Worm (Caenorhabditis elegans): ENCODE measurements around the gene tbc-6.

Gene tbc-6

DNA sequence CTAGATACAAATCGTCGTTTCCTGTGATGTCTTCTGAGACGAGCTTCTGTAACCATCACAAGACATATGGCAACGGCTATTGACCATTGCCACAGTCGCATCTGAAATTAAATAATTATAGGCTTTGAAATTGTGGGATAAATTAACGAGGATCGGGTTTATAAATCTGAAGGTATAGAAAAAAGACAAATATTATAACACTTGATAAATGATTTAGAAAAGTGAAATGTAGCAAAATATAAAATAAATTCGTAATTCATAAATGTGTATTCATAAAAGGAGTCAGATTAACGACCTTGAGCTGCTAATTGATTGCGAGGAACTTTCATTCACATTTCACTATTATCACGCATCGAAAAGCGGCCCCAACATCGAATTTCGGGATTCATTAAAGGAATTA is 15.7 kb downstream of the tbc-6 start, which contains the start of gene aff-1:
aff-1 (minus strand) TSS at position 101 of the 400 bp plus-strand sequence.
- TF ChIP-seq T22C8.4 (GFP tag; IDR thresholded peaks at IDR 0.05) (0 out of 2 replicates have a peak, but pooled peaks have one; percentile 20), klf-2 (GFP tag; conservative IDR thresholded peaks at IDR 0.05) (no peak), ref-1 (GFP tag; conservative IDR thresholded peaks at IDR 0.05) (no peak), tab-1 (GFP tag; IDR thresholded peaks at IDR 0.05) (no peak), cog-1 (tag; optimal IDR thresholded peaks at IDR 0.05) (no peak), ztf-29 (GFP tag; IDR thresholded peaks at IDR 0.05) (no peak), ztf-23 (GFP tag; IDR thresholded peaks at IDR 0.05) (no peak)

DNA sequence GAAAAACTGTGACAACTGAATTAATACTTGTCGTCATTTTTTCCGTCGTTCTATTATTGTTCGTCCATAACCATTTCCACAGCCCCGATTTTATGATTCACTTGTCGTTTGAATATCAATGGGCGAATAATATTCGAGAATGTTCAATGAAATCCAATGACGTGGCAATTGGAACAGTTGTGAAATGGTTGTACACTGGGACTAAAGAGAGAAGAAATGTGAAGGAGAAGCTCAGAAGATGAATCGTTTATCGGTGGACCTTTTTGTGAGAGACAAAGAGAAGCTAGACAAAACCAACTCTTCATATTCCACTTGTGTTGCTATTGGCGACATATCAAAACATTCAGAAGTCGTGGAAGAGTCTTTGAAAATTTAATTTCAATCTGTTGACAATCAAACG is 22.9 kb downstream of the tbc-6 start, which contains the start of gene clhm-1:
clhm-1 (minus strand) TSS at position 207 of the 400 bp plus-strand sequence.
- TF ChIP-seq tab-1 (GFP tag; IDR thresholded peaks at IDR 0.05) (no peak), klf-2 (GFP tag; conservative IDR thresholded peaks at IDR 0.05) (no peak), flt-1 (GFP tag; IDR thresholded peaks at IDR 0.05) (no peak), med-1 (GFP tag; optimal IDR thresholded peaks at IDR 0.05; ENCODE audit: insufficient read depth) (no peak), ref-1 (GFP tag; conservative IDR thresholded peaks at IDR 0.05) (no peak), cog-1 (tag; optimal IDR thresholded peaks at IDR 0.05) (no peak), ztf-23 (GFP tag; IDR thresholded peaks at IDR 0.05) (no peak)

DNA sequence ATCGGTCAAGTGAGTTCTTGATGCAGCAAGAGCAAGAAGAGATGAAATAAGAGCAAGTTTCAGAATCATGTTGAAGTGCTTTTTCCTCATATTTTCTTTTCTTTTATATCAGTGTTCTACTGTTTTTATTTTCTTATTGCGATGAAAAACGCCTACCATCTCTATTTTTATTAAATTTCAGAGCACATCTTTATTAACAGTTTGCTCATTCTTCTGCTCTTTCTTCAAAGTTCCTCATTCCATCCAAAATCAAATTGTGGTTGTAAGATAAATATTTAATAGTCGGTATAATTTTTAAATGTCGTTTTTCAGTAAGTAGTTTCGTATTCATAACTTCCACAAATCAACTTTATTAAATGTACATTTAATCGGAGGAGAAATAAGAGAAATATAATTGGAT is 24.6 kb downstream of the tbc-6 start, which contains the start of gene C44B7.5:
C44B7.5 (minus strand) TSS at position 101 of the 400 bp plus-strand sequence.
- no peak for TF ChIP-seq T22C8.4 (GFP tag; IDR thresholded peaks at IDR 0.05)

DNA sequence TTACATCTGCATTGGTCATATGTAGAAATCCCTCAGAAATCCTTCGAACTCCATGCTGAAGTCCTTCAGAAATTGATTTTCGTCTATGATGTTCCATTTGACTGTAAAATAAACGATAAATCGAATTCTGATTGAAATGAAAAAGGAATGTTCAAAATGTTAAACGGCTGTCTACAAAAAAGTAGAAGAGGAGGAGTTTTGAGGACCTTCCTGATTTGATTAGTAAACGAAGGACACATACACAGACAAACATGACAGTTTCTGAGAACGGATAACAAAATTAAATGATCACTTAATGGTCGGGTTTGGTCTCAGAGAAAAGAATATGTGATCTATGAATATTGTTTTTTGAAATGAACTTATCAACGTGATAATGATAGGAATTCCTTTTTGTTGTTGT is 29.0 kb downstream of the tbc-6 start, which contains the start of gene slc-36.5:
slc-36.5 (minus strand) TSS at position 101 of the 400 bp plus-strand sequence.
- TF ChIP-seq klf-2 (GFP tag; conservative IDR thresholded peaks at IDR 0.05) (no peak), cog-1 (tag; optimal IDR thresholded peaks at IDR 0.05) (no peak), T22C8.4 (GFP tag; IDR thresholded peaks at IDR 0.05) (no peak), flt-1 (GFP tag; IDR thresholded peaks at IDR 0.05) (no peak), med-1 (GFP tag; optimal IDR thresholded peaks at IDR 0.05; ENCODE audit: insufficient read depth) (no peak), ref-1 (GFP tag; conservative IDR thresholded peaks at IDR 0.05) (no peak), ztf-29 (GFP tag; IDR thresholded peaks at IDR 0.05) (no peak), tab-1 (GFP tag; IDR thresholded peaks at IDR 0.05) (no peak), ztf-23 (GFP tag; IDR thresholded peaks at IDR 0.05) (no peak)

DNA sequence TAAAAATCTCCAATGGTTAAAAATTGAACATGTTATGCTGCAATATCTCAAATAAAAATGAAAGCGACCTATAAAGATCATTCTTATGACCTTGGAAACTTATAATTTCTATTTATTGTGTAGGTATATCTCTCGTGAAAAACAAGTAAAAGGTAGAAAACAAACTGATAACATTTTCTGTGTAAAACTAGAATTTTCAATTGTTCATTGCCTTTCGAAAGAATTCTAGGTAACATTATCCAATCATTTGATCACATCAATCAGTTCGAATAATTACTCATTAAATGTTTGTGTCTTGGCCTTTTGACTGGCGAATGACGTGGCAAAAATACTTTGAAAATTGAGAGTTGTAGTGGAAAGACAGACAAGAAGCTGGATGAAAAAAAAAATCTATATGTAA is 30.0 kb downstream of the tbc-6 start:
- no peak for TF ChIP-seq ref-1 (GFP tag; conservative IDR thresholded peaks at IDR 0.05)
- TF ChIP-seq med-1 (GFP tag; optimal IDR thresholded peaks at IDR 0.05; ENCODE audit: insufficient read depth): no peak
- TF ChIP-seq ztf-23 (GFP tag; IDR thresholded peaks at IDR 0.05): no peak

DNA sequence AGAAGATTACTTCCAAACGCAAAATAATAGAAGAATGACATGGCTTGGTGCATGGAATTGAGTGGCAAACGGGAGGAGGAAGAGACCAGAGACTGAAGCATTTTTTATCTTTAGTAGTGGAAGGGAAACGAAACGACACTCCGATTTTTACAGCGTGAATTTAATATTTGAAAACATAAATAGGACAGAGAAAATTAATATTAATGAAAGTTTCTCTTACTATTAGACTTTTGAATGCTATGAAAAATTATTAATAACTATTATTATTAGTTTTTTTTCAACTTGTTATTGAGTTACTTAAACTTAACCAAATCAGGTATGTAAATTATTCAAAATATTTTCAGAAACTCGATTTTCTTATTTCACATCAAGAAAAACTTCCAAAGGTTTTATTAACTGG is 32.1 kb downstream of the tbc-6 start, which contains the start of gene C44B7.7:
C44B7.7 (minus strand) TSS at position 101 of the 400 bp plus-strand sequence.
- no peak for TF ChIP-seq ztf-23 (GFP tag; IDR thresholded peaks at IDR 0.05)
- TF ChIP-seq klf-2 (GFP tag; conservative IDR thresholded peaks at IDR 0.05): no peak
- TF ChIP-seq ztf-29 (GFP tag; IDR thresholded peaks at IDR 0.05): no peak
- no peak for TF ChIP-seq T22C8.4 (GFP tag; IDR thresholded peaks at IDR 0.05)
- TF ChIP-seq flt-1 (GFP tag; IDR thresholded peaks at IDR 0.05): no peak
- TF ChIP-seq med-1 (GFP tag; optimal IDR thresholded peaks at IDR 0.05; ENCODE audit: insufficient read depth): no peak
- TF ChIP-seq cog-1 (tag; optimal IDR thresholded peaks at IDR 0.05): no peak
- TF ChIP-seq ref-1 (GFP tag; conservative IDR thresholded peaks at IDR 0.05): no peak
- no peak for TF ChIP-seq tab-1 (GFP tag; IDR thresholded peaks at IDR 0.05)

DNA sequence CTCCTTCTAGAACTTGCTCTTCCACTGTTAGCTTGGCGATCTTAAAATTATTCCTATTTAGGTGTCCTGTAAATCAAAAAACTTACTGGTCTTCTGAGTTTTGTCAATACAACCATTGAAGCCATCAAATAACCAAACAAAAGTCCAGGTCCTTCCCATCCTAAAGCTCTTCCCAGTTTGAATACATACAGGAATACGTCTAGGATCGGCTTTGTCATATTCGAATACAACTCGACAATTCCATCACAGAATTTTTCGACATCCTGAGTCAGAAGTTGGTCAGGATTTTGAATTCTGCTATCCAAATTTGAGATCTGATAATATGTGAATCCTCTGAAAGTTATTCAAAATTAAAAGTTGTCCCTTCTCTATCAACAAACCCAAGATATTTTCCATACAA is 34.4 kb downstream of the tbc-6 start:
- TF ChIP-seq flt-1 (GFP tag; IDR thresholded peaks at IDR 0.05) (no peak), ref-1 (GFP tag; conservative IDR thresholded peaks at IDR 0.05) (no peak), med-1 (GFP tag; optimal IDR thresholded peaks at IDR 0.05; ENCODE audit: insufficient read depth) (no peak), cog-1 (tag; optimal IDR thresholded peaks at IDR 0.05) (no peak), ztf-29 (GFP tag; IDR thresholded peaks at IDR 0.05) (no peak), ztf-23 (GFP tag; IDR thresholded peaks at IDR 0.05) (no peak), tab-1 (GFP tag; IDR thresholded peaks at IDR 0.05) (no peak), klf-2 (GFP tag; conservative IDR thresholded peaks at IDR 0.05) (no peak), T22C8.4 (GFP tag; IDR thresholded peaks at IDR 0.05) (no peak)

DNA sequence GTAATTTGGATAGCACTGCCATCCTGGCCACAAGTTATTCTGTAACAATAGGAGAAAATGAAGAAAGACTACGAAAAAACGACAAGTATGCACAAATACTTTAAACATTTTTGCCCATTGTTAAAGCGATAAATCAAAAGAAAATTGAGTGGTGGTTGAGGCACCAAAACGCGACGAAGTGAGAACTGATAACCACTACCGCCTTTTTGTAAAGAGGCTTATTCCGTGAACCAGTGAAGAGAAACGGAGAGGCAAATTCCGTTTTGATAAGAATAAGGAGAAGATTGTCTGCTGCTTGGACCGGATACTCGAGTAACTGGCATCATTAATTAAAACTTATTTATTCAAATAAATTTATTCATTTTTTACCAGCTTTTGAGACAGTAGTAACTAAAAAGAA is 35.8 kb downstream of the tbc-6 start, which contains the start of gene pmp-1:
pmp-1 (minus strand) TSS at position 39 of the 400 bp plus-strand sequence.
- TF ChIP-seq ztf-23 (GFP tag; IDR thresholded peaks at IDR 0.05): no peak
- TF ChIP-seq cog-1 (tag; optimal IDR thresholded peaks at IDR 0.05): no peak
- no peak for TF ChIP-seq ref-1 (GFP tag; conservative IDR thresholded peaks at IDR 0.05)
- TF ChIP-seq klf-2 (GFP tag; conservative IDR thresholded peaks at IDR 0.05): no peak
- TF ChIP-seq tab-1 (GFP tag; IDR thresholded peaks at IDR 0.05): no peak
- TF ChIP-seq flt-1 (GFP tag; IDR thresholded peaks at IDR 0.05): no peak
- TF ChIP-seq T22C8.4 (GFP tag; IDR thresholded peaks at IDR 0.05): no peak
- no peak for TF ChIP-seq ztf-29 (GFP tag; IDR thresholded peaks at IDR 0.05)
- TF ChIP-seq med-1 (GFP tag; optimal IDR thresholded peaks at IDR 0.05; ENCODE audit: insufficient read depth): no peak

DNA sequence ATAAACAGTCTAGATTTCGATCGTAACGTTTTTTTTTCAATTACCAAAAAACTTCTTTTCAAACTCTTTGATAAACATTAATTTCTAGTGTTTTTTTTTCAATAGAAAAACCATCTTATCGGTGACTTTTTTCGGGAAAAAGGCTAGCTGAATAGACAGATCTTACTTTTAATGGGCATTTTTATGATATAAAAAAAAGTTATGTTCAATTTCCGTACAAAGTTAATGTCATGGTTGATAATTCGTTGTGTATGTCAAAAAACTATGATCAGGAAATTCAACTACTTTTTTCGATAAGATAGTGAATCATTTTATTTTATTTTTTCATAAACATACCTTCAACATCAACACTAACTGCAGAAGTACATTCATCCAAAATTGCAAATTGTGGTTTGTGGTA is 36.6 kb downstream of the tbc-6 start:
- TF ChIP-seq cog-1 (tag; optimal IDR thresholded peaks at IDR 0.05): no peak
- TF ChIP-seq med-1 (GFP tag; optimal IDR thresholded peaks at IDR 0.05; ENCODE audit: insufficient read depth): no peak
- no peak for TF ChIP-seq ztf-23 (GFP tag; IDR thresholded peaks at IDR 0.05)
- TF ChIP-seq T22C8.4 (GFP tag; IDR thresholded peaks at IDR 0.05): no peak
- no peak for TF ChIP-seq ztf-29 (GFP tag; IDR thresholded peaks at IDR 0.05)
- TF ChIP-seq flt-1 (GFP tag; IDR thresholded peaks at IDR 0.05): no peak
- no peak for TF ChIP-seq klf-2 (GFP tag; conservative IDR thresholded peaks at IDR 0.05)
- TF ChIP-seq tab-1 (GFP tag; IDR thresholded peaks at IDR 0.05): no peak
- TF ChIP-seq ref-1 (GFP tag; conservative IDR thresholded peaks at IDR 0.05): no peak

DNA sequence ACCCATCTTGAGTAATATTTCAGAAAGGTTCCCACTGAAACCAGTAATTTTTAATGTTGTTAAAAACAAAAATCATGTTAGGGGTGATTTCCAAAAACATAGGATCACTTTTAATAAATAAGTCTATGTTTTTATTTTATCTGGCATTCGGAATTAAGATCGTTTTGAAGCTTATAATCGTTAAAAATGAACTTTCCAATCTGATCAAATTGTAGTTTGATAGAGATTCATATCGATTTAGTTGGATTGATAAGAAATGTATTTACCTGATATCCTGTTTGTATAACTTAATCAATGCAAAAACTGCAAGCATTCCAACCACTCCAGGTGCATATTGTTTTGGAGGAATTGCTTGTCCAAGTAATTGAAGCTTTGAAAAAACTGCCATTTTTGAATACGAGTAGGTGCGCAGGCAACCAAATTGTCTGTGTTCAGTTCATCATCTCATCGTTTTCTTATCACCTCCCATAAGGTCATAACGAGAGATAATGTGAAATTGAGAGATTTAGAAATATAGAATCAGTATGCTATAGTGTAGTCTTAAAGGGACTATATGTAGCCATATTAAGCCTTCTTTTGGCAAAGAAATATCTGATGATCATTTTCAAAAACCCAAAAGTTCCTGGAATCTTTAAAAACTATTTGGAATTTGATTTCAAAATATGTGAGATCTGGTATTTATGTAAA is 39.5 kb downstream of the tbc-6 start, which contains the start of gene pmp-2:
pmp-2 (minus strand) TSS at position 487 of the 687 bp plus-strand sequence.
- no peak for TF ChIP-seq med-1 (GFP tag; optimal IDR thresholded peaks at IDR 0.05; ENCODE audit: insufficient read depth)
- TF ChIP-seq cog-1 (tag; optimal IDR thresholded peaks at IDR 0.05): no peak
- TF ChIP-seq T22C8.4 (GFP tag; IDR thresholded peaks at IDR 0.05): no peak
- no peak for TF ChIP-seq ztf-23 (GFP tag; IDR thresholded peaks at IDR 0.05)
- no peak for TF ChIP-seq flt-1 (GFP tag; IDR thresholded peaks at IDR 0.05)
- TF ChIP-seq klf-2 (GFP tag; conservative IDR thresholded peaks at IDR 0.05): no peak
- TF ChIP-seq tab-1 (GFP tag; IDR thresholded peaks at IDR 0.05): no peak
- no peak for TF ChIP-seq ztf-29 (GFP tag; IDR thresholded peaks at IDR 0.05)
- TF ChIP-seq ref-1 (GFP tag; conservative IDR thresholded peaks at IDR 0.05): no peak

All from whole organism, midembryonic.